Fruit fly (Drosophila melanogaster): ENCODE results near the gene CG4080.
A peak's percentile ranks its signal among the peaks of the same experiment; 100 is the strongest.

CG4080 gene

DNA sequence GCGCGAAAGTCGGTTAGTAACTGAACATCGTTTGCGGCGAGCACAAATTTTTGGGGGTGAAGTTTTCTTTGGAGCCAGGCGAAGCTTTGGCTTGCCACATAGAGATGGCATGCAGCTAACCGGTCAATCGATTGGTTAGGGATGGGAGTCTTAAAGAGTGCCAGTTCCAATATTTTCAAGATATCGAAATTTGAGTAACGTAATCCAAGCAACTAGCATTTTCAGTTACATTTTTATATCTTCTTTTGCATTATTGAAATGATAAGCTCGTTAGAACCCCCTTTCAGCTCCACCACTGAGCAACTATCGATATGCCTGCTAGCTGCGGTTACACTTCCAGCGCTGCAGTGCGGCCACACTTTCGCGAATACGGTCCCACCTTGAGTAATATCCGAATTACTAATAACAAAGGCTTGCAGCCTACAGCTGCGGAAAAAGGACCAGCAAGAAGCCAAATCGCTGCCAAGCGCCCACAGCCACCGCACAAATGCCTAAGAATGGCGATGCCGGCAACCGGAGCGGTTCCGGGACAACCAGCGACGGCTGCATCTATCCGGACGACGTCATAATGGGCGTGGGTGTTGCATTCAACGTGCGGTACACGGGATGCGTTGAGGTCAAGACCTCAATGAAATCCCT, 27.7 kb upstream of the CG4080 start, which contains the start of the genes Atat and Shc (continued):
- TF ChIP-seq CG1529 (GFP tag; optimal IDR thresholded peaks at IDR 0.05) (peak; percentile 94), Taf1 (GFP tag; IDR thresholded peaks at IDR 0.05) (peak; percentile 99), ro (GFP tag; IDR thresholded peaks at IDR 0.05) (peak; percentile 98), Vsx1 (GFP tag; optimal IDR thresholded peaks at IDR 0.05) (peak; percentile 92), Ets65A (GFP tag) (peak; percentile 100), CG14050 (GFP tag; IDR thresholded peaks at IDR 0.05) (peak; percentile 99), Trl (optimal IDR thresholded peaks at IDR 0.05) (no peak), Trl (GFP tag; optimal IDR thresholded peaks at IDR 0.05) (peak; percentile 100), Dip2 (GFP tag; IDR thresholded peaks at IDR 0.05) (peak; percentile 83), Nf-YC (tag; optimal IDR thresholded peaks at IDR 0.05) (peak; percentile 91), Max (GFP tag; optimal IDR thresholded peaks at IDR 0.05) (peak; percentile 99), CG14965 (GFP tag; optimal IDR thresholded peaks at IDR 0.05; ENCODE audit: borderline replicate concordance) (peak; percentile 91), exex (tag; optimal IDR thresholded peaks at IDR 0.05) (peak; percentile 91), salm (tag; optimal IDR thresholded peaks at IDR 0.05) (peak; percentile 93), BtbVII (GFP tag; optimal IDR thresholded peaks at IDR 0.05) (peak; percentile 95), CG6683 (GFP tag; optimal IDR thresholded peaks at IDR 0.05) (peak; percentile 96), CG11504 (tag; optimal IDR thresholded peaks at IDR 0.05) (peak; percentile 97), corto (GFP tag; optimal IDR thresholded peaks at IDR 0.05) (peak; percentile 89), btn (GFP tag; optimal IDR thresholded peaks at IDR 0.05) (peak; percentile 98), run (tag; optimal IDR thresholded peaks at IDR 0.05) (peak; percentile 94), zen (tag; optimal IDR thresholded peaks at IDR 0.05) (peak; percentile 99), CG2202 (tag; optimal IDR thresholded peaks at IDR 0.05) (peak; percentile 96), sd (tag; optimal IDR thresholded peaks at IDR 0.05) (peak; percentile 93), prd (optimal IDR thresholded peaks at IDR 0.05) (no peak), prd (GFP tag; IDR thresholded peaks at IDR 0.05) (peak; percentile 100), CG30403 (GFP tag; optimal IDR thresholded peaks at IDR 0.05) (peak; percentile 100), zf30C (GFP tag; optimal IDR thresholded peaks at IDR 0.05) (peak; percentile 37), pum (GFP tag; optimal IDR thresholded peaks at IDR 0.05) (peak; percentile 100), tll (GFP tag; optimal IDR thresholded peaks at IDR 0.05) (peak; percentile 50 to 94), row (GFP tag; IDR thresholded peaks at IDR 0.05) (peak; percentile 100), mld (GFP tag; IDR thresholded peaks at IDR 0.05; ENCODE audit: partially characterized antibody) (0 out of 3 replicates have a peak, but pooled peaks have one; percentile 33), seq (GFP tag; IDR thresholded peaks at IDR 0.05) (peak; percentile 98), CG3726 (GFP tag; IDR thresholded peaks at IDR 0.05) (peak; percentile 99), HmgD (GFP tag; optimal IDR thresholded peaks at IDR 0.05) (peak; percentile 100), Antp (GFP tag; optimal IDR thresholded peaks at IDR 0.05) (peak; percentile 100), dmrt11E (tag; optimal IDR thresholded peaks at IDR 0.05) (peak; percentile 98), ttk (GFP tag; IDR thresholded peaks at IDR 0.05) (peak; percentile 100), CG15073 (GFP tag; optimal IDR thresholded peaks at IDR 0.05) (peak; percentile 92), gcm (GFP tag; optimal IDR thresholded peaks at IDR 0.05) (peak; percentile 92)

DNA sequence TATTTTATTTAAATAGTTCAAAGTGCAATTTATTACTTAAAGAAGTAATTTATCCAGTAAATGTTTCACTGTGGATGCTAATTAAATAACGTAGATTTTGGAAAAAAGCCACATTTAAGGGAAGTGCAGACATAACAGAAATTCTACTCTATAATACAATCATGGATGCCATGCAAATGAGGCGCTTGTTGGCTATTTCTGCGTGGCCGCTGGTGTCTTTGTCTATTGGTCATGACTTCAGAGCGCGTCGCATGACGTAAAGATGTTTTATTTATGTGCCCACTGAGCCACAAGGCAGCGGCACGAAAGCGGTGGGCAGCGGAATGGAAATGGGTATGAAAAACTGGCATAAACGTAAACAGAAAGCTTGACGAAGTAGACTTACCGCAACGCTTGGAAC, 26.8 kb upstream of the CG4080 start:
- TF ChIP-seq CG15269 (tag; optimal IDR thresholded peaks at IDR 0.05) = no peak
- no peak for TF ChIP-seq ind (GFP tag; optimal IDR thresholded peaks at IDR 0.05)
- no peak for TF ChIP-seq CG12299 (tag; optimal IDR thresholded peaks at IDR 0.05)
- no peak for TF ChIP-seq CG18011 (GFP tag; optimal IDR thresholded peaks at IDR 0.05)
- peak; percentile 16 for TF ChIP-seq nmo (GFP tag; optimal IDR thresholded peaks at IDR 0.05)
- TF ChIP-seq HmgZ (tag; optimal IDR thresholded peaks at IDR 0.05) = no peak
- TF ChIP-seq ttk (GFP tag; IDR thresholded peaks at IDR 0.05) = no peak
- TF ChIP-seq sc (optimal IDR thresholded peaks at IDR 0.05) = no peak
- TF ChIP-seq sc (GFP tag; optimal IDR thresholded peaks at IDR 0.05) = no peak
- TF ChIP-seq Pdp1 (GFP tag; optimal IDR thresholded peaks at IDR 0.05) = peak in 1 of 2 experiments; percentile 73
- no peak for TF ChIP-seq tna (GFP tag; IDR thresholded peaks at IDR 0.05; ENCODE audit: partially characterized antibody)
- TF ChIP-seq CG7745 (tag; optimal IDR thresholded peaks at IDR 0.05) = no peak
- peak; percentile 18 for TF ChIP-seq unpg (GFP tag; optimal IDR thresholded peaks at IDR 0.05)
- TF ChIP-seq Dad (GFP tag; optimal IDR thresholded peaks at IDR 0.05) = no peak

All from whole organism, embryonic.